Worm (Caenorhabditis elegans) whole organism, L2 larva: ENCODE measurements around the gene C17F4.12.

Experiments
- F13H6.1 ChIP-seq: sonication (generic microtip); optimal IDR thresholded peaks from 2 replicates; lab custom pipeline; 2016; ENCODE audit warnings: missing genetic modification characterization, missing compliant biosample characterization
- lin-39 ChIP-seq: fragments of 150-350 bp; optimal IDR thresholded peaks from 2 replicates; lab custom pipeline; 2014; ENCODE audit warnings: missing biosample characterization, missing genetic modification reagents, missing genetic modification characterization
- nhr-10 ChIP-seq: sonication (generic microtip); optimal IDR thresholded peaks from 2 replicates; lab custom pipeline; 2017; ENCODE audit warnings: missing biosample characterization, missing genetic modification characterization
- unc-39 ChIP-seq: fragments of 150-350 bp; optimal IDR thresholded peaks from 2 replicates; lab custom pipeline; 2014; ENCODE audit warnings: missing biosample characterization, missing genetic modification characterization
- zag-1 ChIP-seq: fragments of 150-350 bp; optimal IDR thresholded peaks from 2 replicates; lab custom pipeline; 2014; ENCODE audit warnings: missing biosample characterization, missing genetic modification characterization
- ztf-11 ChIP-seq: sonication (generic microtip); optimal IDR thresholded peaks from 2 replicates; lab custom pipeline; 2017; ENCODE audit warnings: missing biosample characterization, missing genetic modification characterization

ce11 chrII:3262504-3262903, 18.5 kb upstream of the C17F4.12 start, which contains the start of gene F02E11.2:
- TF ChIP-seq lin-39 (tag; lab: Kevin White, UChicago) = no peak
- no peak for TF ChIP-seq ztf-11 (tag; lab: Kevin White, UChicago)
- no peak for TF ChIP-seq zag-1 (tag; lab: Kevin White, UChicago)
- TF ChIP-seq F13H6.1 (tag; lab: Kevin White, UChicago) = no peak
- no peak for TF ChIP-seq unc-39
- TF ChIP-seq nhr-10 (tag; lab: Kevin White, UChicago) = no peak
